Fruit fly (Drosophila melanogaster): ENCODE measurements around the gene gnu.

gnu gene

DNA sequence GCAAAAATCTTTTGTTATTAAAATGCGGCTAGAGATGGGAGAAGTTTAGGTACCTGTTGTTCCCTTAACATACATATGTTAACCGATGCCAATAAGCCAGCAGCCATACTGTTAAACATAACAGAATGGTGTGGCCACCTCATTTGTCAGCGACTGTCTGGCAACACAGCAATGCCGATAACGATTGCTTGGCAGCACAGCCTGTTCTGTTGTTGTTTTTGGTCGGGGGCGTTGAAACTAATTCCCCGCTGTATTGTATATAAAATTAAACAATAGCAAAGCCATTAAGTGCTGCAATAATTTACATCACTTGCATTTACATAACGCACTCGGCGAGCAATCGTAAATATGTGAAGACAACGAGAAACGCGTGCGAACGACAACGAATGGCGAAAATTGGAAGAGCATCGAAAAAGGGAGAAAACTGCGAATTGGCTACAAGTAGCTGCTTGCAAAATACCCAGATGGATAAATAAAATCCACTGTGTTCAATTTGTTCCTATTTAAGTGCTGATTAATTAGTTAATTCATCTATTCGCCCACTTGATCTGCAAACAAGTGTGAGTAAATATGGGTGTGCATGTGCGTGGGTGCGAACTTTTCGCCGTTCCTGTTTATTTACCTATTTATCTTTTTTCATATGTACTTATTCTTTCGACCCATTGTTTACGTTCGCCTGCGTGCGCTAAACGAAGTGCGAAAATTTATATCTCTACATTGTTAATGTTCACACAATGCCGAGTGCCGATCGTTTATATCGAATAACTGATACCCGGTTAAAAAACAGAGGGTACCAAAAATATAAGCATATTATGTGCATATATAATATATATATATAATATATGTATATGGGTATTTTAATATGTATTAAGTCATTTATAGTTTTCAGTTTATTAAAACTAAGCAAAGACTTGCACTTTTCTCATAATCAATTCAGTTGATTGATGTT, 41.0 kb downstream of the gnu start, which contains the start of the genes Tsen34 and Mgat4a (continued):
- TF ChIP-seq Taf1 (GFP tag; IDR thresholded peaks at IDR 0.05) (no peak; the same call in 1 of the 2 replicates), MBD-R2 (GFP tag; IDR thresholded peaks at IDR 0.05) (no peak; the same call in none of the 2 replicates), Fer3 (tag; optimal IDR thresholded peaks at IDR 0.05) (no peak), corto (GFP tag; optimal IDR thresholded peaks at IDR 0.05) (no peak), vvl (GFP tag; IDR thresholded peaks at IDR 0.05) (no peak; the same call in 1 of the 2 replicates), BEAF-32 (GFP tag; optimal IDR thresholded peaks at IDR 0.05) (peak; percentile 65), az2 (GFP tag; optimal IDR thresholded peaks at IDR 0.05) (no peak), D19A (tag; optimal IDR thresholded peaks at IDR 0.05) (no peak), Mes4 (GFP tag; optimal IDR thresholded peaks at IDR 0.05) (no peak), CG3726 (GFP tag; IDR thresholded peaks at IDR 0.05) (no peak), CG7745 (tag; optimal IDR thresholded peaks at IDR 0.05) (no peak), CG3163 (GFP tag; optimal IDR thresholded peaks at IDR 0.05) (peak; percentile 1), kay (GFP tag; optimal IDR thresholded peaks at IDR 0.05) (no peak), CG32772 (GFP tag; IDR thresholded peaks at IDR 0.05) (no peak), CkIIα-i1 (GFP tag; IDR thresholded peaks at IDR 0.05) (no peak), ind (GFP tag; optimal IDR thresholded peaks at IDR 0.05) (no peak), cg (GFP tag; optimal IDR thresholded peaks at IDR 0.05) (no peak), CG12071 (GFP tag; optimal IDR thresholded peaks at IDR 0.05) (no peak), cas (GFP tag; IDR thresholded peaks at IDR 0.05) (peak; percentile 47; the same call in 1 of the 2 replicates), Bteb2 (GFP tag; optimal IDR thresholded peaks at IDR 0.05) (peak; percentile 12), usp (GFP tag; optimal IDR thresholded peaks at IDR 0.05) (no peak), CG17829 (tag; optimal IDR thresholded peaks at IDR 0.05) (peak; percentile 31), CG7786 (GFP tag; optimal IDR thresholded peaks at IDR 0.05) (peak; percentile 41), CG14667 (GFP tag; IDR thresholded peaks at IDR 0.05) (no peak), sug (tag; optimal IDR thresholded peaks at IDR 0.05) (no peak), CG6813 (GFP tag; optimal IDR thresholded peaks at IDR 0.05) (peak; percentile 35), CG7271 (tag; optimal IDR thresholded peaks at IDR 0.05) (no peak), CG14965 (GFP tag; optimal IDR thresholded peaks at IDR 0.05; ENCODE audit: borderline replicate concordance) (peak; percentile 27), Dip2 (GFP tag; IDR thresholded peaks at IDR 0.05) (no peak), CG11085 (GFP tag; IDR thresholded peaks at IDR 0.05) (0 out of 2 replicates have a peak, but pooled peaks have one; percentile 33), slbo (GFP tag; IDR thresholded peaks at IDR 0.05) (peak; percentile 59), PHDP (tag; optimal IDR thresholded peaks at IDR 0.05) (peak; percentile 35), CG4707 (GFP tag; optimal IDR thresholded peaks at IDR 0.05) (no peak), chm (GFP tag; IDR thresholded peaks at IDR 0.05) (peak; percentile 14; the same call in 1 of the 2 replicates), CG8281 (tag; optimal IDR thresholded peaks at IDR 0.05) (no peak), CG17361 (GFP tag; IDR thresholded peaks at IDR 0.05) (no peak; the same call in 2 of the 3 replicates), gsb (GFP tag; IDR thresholded peaks at IDR 0.05) (peak; percentile 38; the same call in 1 of the 2 replicates), h (optimal IDR thresholded peaks at IDR 0.05) (no peak), CG17568 (GFP tag; optimal IDR thresholded peaks at IDR 0.05) (no peak), slou (GFP tag; optimal IDR thresholded peaks at IDR 0.05) (peak; percentile 49), bsh (GFP tag; optimal IDR thresholded peaks at IDR 0.05) (no peak), pros (GFP tag; optimal IDR thresholded peaks at IDR 0.05) (no peak), ara (GFP tag; IDR thresholded peaks at IDR 0.05) (no peak), zen2 (GFP tag; IDR thresholded peaks at IDR 0.05; ENCODE audit: partially characterized antibody) (no peak; the same call in 2 of the 3 replicates), NfI (GFP tag; optimal IDR thresholded peaks at IDR 0.05) (no peak), Kr (GFP tag; optimal IDR thresholded peaks at IDR 0.05) (no peak), CG18262 (tag; optimal IDR thresholded peaks at IDR 0.05) (no peak), E2f1 (GFP tag; IDR thresholded peaks at IDR 0.05) (no peak; the same call in 1 of the 2 replicates), tin (GFP tag; optimal IDR thresholded peaks at IDR 0.05) (no peak)

Data from whole organism, embryonic.